Worm (Caenorhabditis elegans) whole organism, L4/young adult: ENCODE results near the gene B0416.10.

Source experiments
- dao-5 ChIP-seq: sonication (generic microtip); optimal IDR thresholded peaks from 2 replicates; lab custom pipeline; 2016; ENCODE audit warnings: missing genotype, missing genetic modification characterization, moderate library complexity, missing compliant biosample characterization
- him-1 ChIP-seq: sonication (generic microtip); optimal IDR thresholded peaks from 2 replicates; lab custom pipeline; 2016; ENCODE audit warnings: missing genotype, missing genetic modification reagents, missing genetic modification characterization, missing compliant biosample characterization

DNA sequence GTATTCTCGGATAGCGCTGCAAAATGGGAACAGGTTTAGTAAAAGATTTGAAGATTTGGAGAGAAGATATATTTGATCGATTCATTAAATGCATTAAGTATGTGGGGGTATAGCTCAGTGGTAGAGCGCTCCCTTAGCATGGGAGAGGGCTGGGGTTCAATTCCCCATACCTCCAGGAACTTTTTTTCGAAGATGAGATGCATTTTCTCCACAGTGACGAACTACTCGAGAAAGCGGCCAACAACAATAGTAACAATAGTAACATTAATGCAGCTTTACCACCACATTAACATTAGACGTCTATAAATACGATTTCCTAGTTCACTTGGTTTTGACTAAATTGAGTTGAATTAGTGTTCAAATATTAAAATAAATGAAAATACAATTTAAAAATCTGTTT, 36.8 kb downstream of the B0416.10 start:
- TF ChIP-seq him-1 (no peak), dao-5 (no peak)
